Fruit fly (Drosophila melanogaster) whole organism, embryonic: Measurements from ENCODE around the gene CG7974.

Source experiments
- BEAF-32 ChIP-seq: fragments of 200-800 bp; sonication (Bioruptor generic); optimal IDR thresholded peaks from 3 replicates; lab custom pipeline; 2017; ENCODE audit warnings: missing biosample characterization, missing genetic modification characterization, mild to moderate bottlenecking, moderate library complexity, missing genetic modification reagents
- CG10431 ChIP-seq: fragments of 200-800 bp; sonication (Bioruptor generic); optimal IDR thresholded peaks from 3 replicates; lab custom pipeline; 2018; ENCODE audit warnings: missing biosample characterization, mild to moderate bottlenecking, missing genetic modification characterization
- CG10565 ChIP-seq: fragments of 200-800 bp; sonication (Bioruptor generic); optimal IDR thresholded peaks from 3 replicates; lab custom pipeline; 2016; ENCODE audit warnings: missing biosample characterization, mild to moderate bottlenecking, missing genetic modification characterization
- CG10979 ChIP-seq: fragments of 200-800 bp; sonication (Bioruptor generic); optimal IDR thresholded peaks from 2 replicates; lab custom pipeline; 2018; ENCODE audit warnings: missing biosample characterization, mild to moderate bottlenecking, missing genetic modification characterization, moderate library complexity
- CG11085 ChIP-seq: fragments of 200-800 bp; sonication (Bioruptor generic); IDR thresholded peaks from 2 replicates; pipeline ENCODE4 v1.3.6; 2022; ENCODE audit warnings: missing biosample characterization, missing genetic modification characterization
- CG12236 ChIP-seq: fragments of 200-800 bp; sonication (Bioruptor generic); optimal IDR thresholded peaks from 2 replicates; lab custom pipeline; 2016; ENCODE audit warnings: missing biosample characterization, missing genetic modification characterization
- CG13123 ChIP-seq: fragments of 200-800 bp; sonication (Bioruptor generic); optimal IDR thresholded peaks from 2 replicates; lab custom pipeline; 2016; ENCODE audit warnings: missing biosample characterization, missing genetic modification characterization
- CG15011 ChIP-seq: fragments of 200-800 bp; sonication (Bioruptor generic); optimal IDR thresholded peaks from 3 replicates; lab custom pipeline; 2018; ENCODE audit warnings: missing biosample characterization, mild to moderate bottlenecking, missing genetic modification characterization
- CG1529 ChIP-seq: fragments of 200-800 bp; sonication (Bioruptor generic); optimal IDR thresholded peaks from 3 replicates; lab custom pipeline; 2018; ENCODE audit warnings: missing biosample characterization, missing genetic modification characterization
- CG1647 ChIP-seq: fragments of 200-800 bp; sonication (Bioruptor generic); optimal IDR thresholded peaks from 3 replicates; lab custom pipeline; 2016; ENCODE audit warnings: missing biosample characterization, missing genetic modification characterization
- CG2678 ChIP-seq: fragments of 200-800 bp; sonication (Bioruptor generic); optimal IDR thresholded peaks from 3 replicates; lab custom pipeline; 2019; ENCODE audit warnings: missing biosample characterization, mild to moderate bottlenecking, missing genetic modification characterization, moderate library complexity
- CG31224 ChIP-seq: fragments of 200-800 bp; sonication (Bioruptor generic); IDR thresholded peaks from 2 replicates; pipeline ENCODE4 v1.3.6; 2022; ENCODE audit warnings: missing biosample characterization, missing genetic modification characterization
- CG3163 ChIP-seq: fragments of 200-800 bp; sonication (Bioruptor generic); optimal IDR thresholded peaks from 3 replicates; lab custom pipeline; 2016; ENCODE audit warnings: missing biosample characterization, missing genetic modification characterization
- CG3281 ChIP-seq: fragments of 200-800 bp; sonication (Bioruptor generic); optimal IDR thresholded peaks from 3 replicates; lab custom pipeline; 2017; ENCODE audit warnings: missing biosample characterization, mild to moderate bottlenecking, missing genetic modification characterization
- CG33557 ChIP-seq: fragments of 200-800 bp; sonication (Bioruptor generic); optimal IDR thresholded peaks from 2 replicates; lab custom pipeline; 2019; ENCODE audit warnings: missing biosample characterization, mild to moderate bottlenecking, missing genetic modification characterization, moderate library complexity
- CG43689 ChIP-seq: fragments of 200-800 bp; sonication (Bioruptor generic); IDR thresholded peaks from 2 replicates; pipeline ENCODE4 v1.3.6; 2022; ENCODE audit warnings: missing biosample characterization, missing genetic modification characterization
- CG7963 ChIP-seq: fragments of 200-800 bp; sonication (Bioruptor generic); IDR thresholded peaks from 3 replicates; pipeline ENCODE4 v1.3.6; 2022; ENCODE audit warnings: missing biosample characterization, missing genetic modification characterization; ENCODE audit not compliant: partially characterized antibody
- CG8290 ChIP-seq, 3 experiments: fragments of 200-800 bp; sonication (Bioruptor generic); optimal IDR thresholded peaks; 2 replicates each; lab custom pipeline; 2016 to 2019; ENCODE audit warnings: missing biosample characterization in 3 of 3, missing genetic modification characterization in 3 of 3, mild to moderate bottlenecking in 2 of 3, moderate library complexity in 1 of 3
- CG8359 ChIP-seq: fragments of 200-800 bp; sonication (Bioruptor generic); optimal IDR thresholded peaks from 2 replicates; lab custom pipeline; 2017; ENCODE audit warnings: missing biosample characterization, mild to moderate bottlenecking, missing genetic modification characterization, borderline replicate concordance
- CoRest ChIP-seq: fragments of 200-800 bp; sonication (Bioruptor generic); optimal IDR thresholded peaks from 3 replicates; lab custom pipeline; 2018; ENCODE audit warnings: missing biosample characterization, mild to moderate bottlenecking, missing genetic modification characterization, moderate library complexity
- CrebB ChIP-seq: fragments of 200-800 bp; sonication (Bioruptor generic); optimal IDR thresholded peaks from 3 replicates; lab custom pipeline; 2018; ENCODE audit warnings: missing biosample characterization, mild to moderate bottlenecking, missing genetic modification characterization
- D19A ChIP-seq: fragments of 200-800 bp; optimal IDR thresholded peaks from 3 replicates; lab custom pipeline; 2019; ENCODE audit warnings: missing biosample characterization, mild to moderate bottlenecking, missing genetic modification characterization, moderate library complexity
- Dad ChIP-seq: fragments of 200-800 bp; sonication (Bioruptor generic); optimal IDR thresholded peaks from 3 replicates; lab custom pipeline; 2016; ENCODE audit warnings: missing biosample characterization, missing genetic modification characterization
- Deaf1 ChIP-seq: fragments of 200-800 bp; optimal IDR thresholded peaks from 3 replicates; lab custom pipeline; 2019; ENCODE audit warnings: missing biosample characterization, mild to moderate bottlenecking, missing genetic modification characterization, moderate library complexity
- Dp ChIP-seq: fragments of 200-800 bp; sonication (Bioruptor generic); optimal IDR thresholded peaks from 2 replicates; lab custom pipeline; 2018; ENCODE audit warnings: missing biosample characterization, mild to moderate bottlenecking, missing genetic modification characterization, moderate library complexity
- E2f1 ChIP-seq: fragments of 200-800 bp; sonication (Bioruptor generic); IDR thresholded peaks from 2 replicates; pipeline ENCODE4 v1.3.6; 2022; ENCODE audit warnings: missing biosample characterization, missing genetic modification characterization
- Jarid2 ChIP-seq: fragments of 200-800 bp; sonication (Bioruptor generic); optimal IDR thresholded peaks from 3 replicates; lab custom pipeline; 2017; ENCODE audit warnings: mild to moderate bottlenecking, missing biosample characterization, missing genetic modification reagents, missing genetic modification characterization
- MESR4 ChIP-seq: fragments of 200-800 bp; sonication (Bioruptor generic); optimal IDR thresholded peaks from 2 replicates; lab custom pipeline; 2018; ENCODE audit warnings: missing biosample characterization, mild to moderate bottlenecking, missing genetic modification characterization, moderate library complexity
- Mes4 ChIP-seq: fragments of 200-800 bp; sonication (Bioruptor generic); optimal IDR thresholded peaks from 2 replicates; lab custom pipeline; 2016; ENCODE audit warnings: missing biosample characterization, missing genetic modification characterization
- NFAT ChIP-seq: fragments of 200-800 bp; sonication (Bioruptor generic); IDR thresholded peaks from 2 replicates; pipeline ENCODE4 v1.3.6; 2022; ENCODE audit warnings: missing biosample characterization, missing genetic modification characterization
- Nf-YC ChIP-seq: fragments of 200-800 bp; optimal IDR thresholded peaks from 3 replicates; lab custom pipeline; 2019; ENCODE audit warnings: missing biosample characterization, mild to moderate bottlenecking, missing genetic modification characterization, moderate library complexity
- Ravus ChIP-seq: fragments of 200-800 bp; sonication (Bioruptor generic); IDR thresholded peaks from 2 replicates; pipeline ENCODE4 v1.3.6; 2022; ENCODE audit warnings: missing biosample characterization, missing genetic modification characterization
- az2 ChIP-seq: fragments of 200-800 bp; sonication (Bioruptor generic); optimal IDR thresholded peaks from 3 replicates; lab custom pipeline; 2016; ENCODE audit warnings: missing biosample characterization, missing genetic modification characterization
- cato ChIP-seq: fragments of 200-800 bp; sonication (Bioruptor generic); optimal IDR thresholded peaks from 2 replicates; lab custom pipeline; 2016; ENCODE audit warnings: missing biosample characterization, missing genetic modification characterization, borderline replicate concordance
- en ChIP-seq: fragments of 200-800 bp; sonication (Bioruptor generic); optimal IDR thresholded peaks from 2 replicates; lab custom pipeline; 2016; ENCODE audit warnings: missing biosample characterization, missing genetic modification characterization
- eyg ChIP-seq: fragments of 200-800 bp; sonication (Bioruptor generic); optimal IDR thresholded peaks from 3 replicates; lab custom pipeline; 2016; ENCODE audit warnings: missing biosample characterization, missing genetic modification characterization
- gce ChIP-seq: fragments of 200-800 bp; sonication (Bioruptor generic); IDR thresholded peaks from 3 replicates; pipeline ENCODE4 v1.3.6; 2022; ENCODE audit warnings: missing biosample characterization, missing genetic modification characterization
- ham ChIP-seq: fragments of 200-800 bp; sonication (Bioruptor generic); IDR thresholded peaks from 2 replicates; pipeline ENCODE4 v1.3.6; 2022; ENCODE audit warnings: missing biosample characterization, missing genetic modification characterization
- luna ChIP-seq: fragments of 200-800 bp; sonication (Bioruptor generic); optimal IDR thresholded peaks from 2 replicates; lab custom pipeline; 2016; ENCODE audit warnings: missing biosample characterization, missing genetic modification characterization
- nerfin-1 ChIP-seq: fragments of 200-800 bp; sonication (Bioruptor generic); optimal IDR thresholded peaks from 3 replicates; lab custom pipeline; 2019; ENCODE audit warnings: missing biosample characterization, mild to moderate bottlenecking, missing genetic modification characterization, moderate library complexity
- onecut ChIP-seq: fragments of 200-800 bp; sonication (Bioruptor generic); IDR thresholded peaks from 2 replicates; pipeline ENCODE4 v1.3.6; 2022; ENCODE audit warnings: missing biosample characterization, missing genetic modification characterization
- pum ChIP-seq: fragments of 200-800 bp; sonication (Bioruptor generic); optimal IDR thresholded peaks from 2 replicates; lab custom pipeline; 2016; ENCODE audit warnings: missing biosample characterization, missing genetic modification characterization
- sc ChIP-seq, 3 experiments: fragments of >200 bp in 2 of 3; fragments of 200-800 bp in 1 of 3; sonication (Bioruptor generic) in 1 of 3; optimal IDR thresholded peaks; 2 replicates in 2 of 3; 3 replicates in 1 of 3; lab custom pipeline; 2017; ENCODE audit warnings: mild to moderate bottlenecking in 1 of 3, missing biosample characterization in 1 of 3, missing genetic modification characterization in 1 of 3, missing genetic modification reagents in 1 of 3
- shn ChIP-seq: fragments of 200-800 bp; sonication (Bioruptor generic); optimal IDR thresholded peaks from 3 replicates; lab custom pipeline; 2016; ENCODE audit warnings: missing biosample characterization, missing genetic modification characterization
- sim ChIP-seq: fragments of 200-800 bp; sonication (Bioruptor generic); IDR thresholded peaks from 2 replicates; pipeline ENCODE4 v1.3.6; 2022; ENCODE audit warnings: missing biosample characterization, missing genetic modification characterization
- tll ChIP-seq, 2 experiments: fragments of 200-800 bp in 1 of 2; fragments of >200 bp in 1 of 2; sonication (Bioruptor generic) in 1 of 2; optimal IDR thresholded peaks; 2 replicates each; lab custom pipeline; 2017 to 2019; ENCODE audit warnings: missing biosample characterization in 2 of 2, missing genetic modification characterization in 2 of 2, mild to moderate bottlenecking in 1 of 2, moderate library complexity in 1 of 2

CG7974 gene

dm6 chr3L:1702367-1702927, 37.5 kb downstream of the CG7974 start, which contains the start of gene CG13931 (continued):
- TF ChIP-seq sim (GFP tag; lab: Robert Waterston, UW) = no peak
- no peak for TF ChIP-seq luna
- TF ChIP-seq CG10979 (tag; lab: Kevin White, UChicago) = no peak
- no peak for TF ChIP-seq BEAF-32 (GFP tag; lab: Kevin White, UChicago)
- no peak for TF ChIP-seq en (GFP tag; lab: Kevin White, UChicago)
- no peak for TF ChIP-seq D19A (tag; lab: Kevin White, UChicago)
- no peak for TF ChIP-seq CG12236 (GFP tag; lab: Kevin White, UChicago)
- TF ChIP-seq Deaf1 = no peak
- TF ChIP-seq nerfin-1 (tag; lab: Kevin White, UChicago) = no peak
- no peak for TF ChIP-seq sc (optimal IDR thresholded peaks at IDR 0.05; lab: Kevin White, UChicago)
- TF ChIP-seq sc (GFP tag; optimal IDR thresholded peaks at IDR 0.05; lab: Kevin White, UChicago) = no peak
- no peak for TF ChIP-seq CG43689
- no peak for TF ChIP-seq tll (GFP tag; optimal IDR thresholded peaks at IDR 0.05; lab: Kevin White, UChicago)
- no peak for TF ChIP-seq CoRest (tag; lab: Kevin White, UChicago)
- TF ChIP-seq CG8359 (GFP tag; lab: Kevin White, UChicago) = no peak
- TF ChIP-seq eyg (GFP tag; lab: Kevin White, UChicago) = no peak
- TF ChIP-seq CG10565 (GFP tag; lab: Kevin White, UChicago) = no peak
- TF ChIP-seq CG8290 (GFP tag; optimal IDR thresholded peaks at IDR 0.05; lab: Kevin White, UChicago) = no peak
- TF ChIP-seq CG8290 (tag; optimal IDR thresholded peaks at IDR 0.05; lab: Kevin White, UChicago) = no peak
- TF ChIP-seq MESR4 (GFP tag; lab: Kevin White, UChicago) = no peak
- no peak for TF ChIP-seq onecut (GFP tag; lab: Robert Waterston, UW)
- no peak for TF ChIP-seq ham (GFP tag; lab: Robert Waterston, UW)
- no peak for TF ChIP-seq CrebB (tag; lab: Kevin White, UChicago)
- TF ChIP-seq E2f1 = 0 out of 2 replicates have a peak, but pooled peaks have one; percentile 13
- no peak for TF ChIP-seq Dad (GFP tag; lab: Kevin White, UChicago)
- TF ChIP-seq CG1647 (GFP tag; lab: Kevin White, UChicago) = peak; percentile 20
- TF ChIP-seq CG15011 (GFP tag; lab: Kevin White, UChicago) = no peak
- no peak for TF ChIP-seq Jarid2 (GFP tag; lab: Kevin White, UChicago)
- TF ChIP-seq CG13123 = no peak
- TF ChIP-seq Mes4 (GFP tag; lab: Kevin White, UChicago) = no peak
- no peak for TF ChIP-seq CG7963 (GFP tag; lab: Robert Waterston, UW)
- TF ChIP-seq az2 = peak; percentile 12
- TF ChIP-seq pum (GFP tag; lab: Kevin White, UChicago) = peak; percentile 35
- no peak for TF ChIP-seq gce (GFP tag; lab: Robert Waterston, UW)
- no peak for TF ChIP-seq Ravus
- no peak for TF ChIP-seq CG1529 (GFP tag; lab: Kevin White, UChicago)
- no peak for TF ChIP-seq cato (GFP tag; lab: Kevin White, UChicago)
- no peak for TF ChIP-seq CG31224 (GFP tag; lab: Robert Waterston, UW)
- TF ChIP-seq CG3163 = no peak
- no peak for TF ChIP-seq CG33557 (GFP tag; lab: Kevin White, UChicago)
- no peak for TF ChIP-seq Nf-YC (tag; lab: Kevin White, UChicago)
- no peak for TF ChIP-seq NFAT (GFP tag; lab: Robert Waterston, UW)
- TF ChIP-seq Dp = no peak
- TF ChIP-seq CG3281 = no peak
- no peak for TF ChIP-seq CG2678
- TF ChIP-seq CG10431 = no peak
- TF ChIP-seq shn (GFP tag; lab: Kevin White, UChicago) = no peak
- TF ChIP-seq CG11085 = no peak
- TF ChIP-seq, all 482 proteins: peak for 80
